Worm (Caenorhabditis elegans) whole organism, L2 larva: ENCODE data around the gene tlk-1.

ENCODE experiments used
- F13H6.1 ChIP-seq: sonication (generic microtip); optimal IDR thresholded peaks from 2 replicates; lab custom pipeline; 2016; ENCODE audit warnings: missing genetic modification characterization, missing compliant biosample characterization
- aly-2 ChIP-seq: fragments of 150-350 bp; optimal IDR thresholded peaks from 2 replicates; lab custom pipeline; 2014; ENCODE audit warnings: missing biosample characterization, missing genetic modification characterization
- ama-1 ChIP-seq: fragments of 150-350 bp; optimal IDR thresholded peaks from 2 replicates; lab custom pipeline; 2018; ENCODE audit warnings: inconsistent platforms
- dmd-4 ChIP-seq: sonication (generic microtip); optimal IDR thresholded peaks from 2 replicates; lab custom pipeline; 2017; ENCODE audit warnings: missing biosample characterization, missing genetic modification characterization
- egl-27 ChIP-seq: sonication (generic microtip); optimal IDR thresholded peaks from 3 replicates; lab custom pipeline; 2017; ENCODE audit warnings: missing biosample characterization, missing genetic modification reagents, missing genetic modification characterization
- elt-1 ChIP-seq: fragments of 150-350 bp; optimal IDR thresholded peaks from 2 replicates; lab custom pipeline; 2014; ENCODE audit warnings: missing biosample characterization, missing genetic modification characterization
- fos-1 ChIP-seq: fragments of 150-350 bp; optimal IDR thresholded peaks from 2 replicates; lab custom pipeline; 2014; ENCODE audit warnings: missing biosample characterization, missing genetic modification characterization
- nhr-10 ChIP-seq: sonication (generic microtip); optimal IDR thresholded peaks from 2 replicates; lab custom pipeline; 2017; ENCODE audit warnings: missing biosample characterization, missing genetic modification characterization
- nhr-11 ChIP-seq: fragments of 150-350 bp; optimal IDR thresholded peaks from 2 replicates; lab custom pipeline; 2014; ENCODE audit warnings: missing biosample characterization, missing genetic modification characterization
- nhr-77 ChIP-seq: fragments of 150-350 bp; optimal IDR thresholded peaks from 2 replicates; lab custom pipeline; 2014; ENCODE audit warnings: missing biosample characterization, missing genetic modification characterization
- snpc-4 ChIP-seq: fragments of 150-350 bp; optimal IDR thresholded peaks from 2 replicates; lab custom pipeline; 2014; ENCODE audit warnings: missing biosample characterization, missing genetic modification characterization
- unc-62 ChIP-seq: fragments of 150-350 bp; optimal IDR thresholded peaks from 2 replicates; lab custom pipeline; 2014; ENCODE audit warnings: missing biosample characterization, missing genetic modification reagents, missing genetic modification characterization
- zag-1 ChIP-seq: fragments of 150-350 bp; optimal IDR thresholded peaks from 2 replicates; lab custom pipeline; 2014; ENCODE audit warnings: missing biosample characterization, missing genetic modification characterization
- ztf-4 ChIP-seq: fragments of 150-350 bp; optimal IDR thresholded peaks from 2 replicates; lab custom pipeline; 2014; ENCODE audit warnings: missing biosample characterization, missing genetic modification characterization

DNA sequence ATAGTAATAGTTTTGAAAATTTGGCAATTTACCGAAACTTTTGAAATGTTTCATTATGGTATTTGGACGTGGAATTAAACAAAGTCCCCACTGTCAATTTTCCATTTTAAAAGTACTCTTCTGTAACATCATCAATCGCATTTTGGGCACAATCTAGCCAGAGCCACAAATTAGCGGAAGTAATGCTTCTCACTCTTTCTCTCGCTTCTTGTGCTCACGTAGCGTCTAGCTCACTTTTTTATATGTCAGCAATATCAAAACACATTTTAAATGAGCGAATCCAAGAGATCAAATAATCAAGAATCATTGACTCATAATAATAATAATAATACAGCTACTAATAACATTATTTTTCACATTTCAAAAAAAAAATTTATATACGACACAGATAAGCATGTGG is 35.7 kb upstream of the tlk-1 start:
- TF ChIP-seq nhr-77 (tag; lab: Kevin White, UChicago) (no peak), egl-27 (tag; lab: Kevin White, UChicago) (no peak), fos-1 (no peak), ama-1 (lab: Kevin White, UChicago) (no peak), elt-1 (tag; lab: Kevin White, UChicago) (no peak), nhr-11 (tag; lab: Kevin White, UChicago) (no peak), aly-2 (tag; lab: Kevin White, UChicago) (no peak), nhr-10 (no peak), unc-62 (GFP tag; lab: Kevin White, UChicago) (no peak), F13H6.1 (tag; lab: Kevin White, UChicago) (no peak), dmd-4 (tag; lab: Kevin White, UChicago) (no peak), zag-1 (no peak), ztf-4 (tag; lab: Kevin White, UChicago) (no peak), snpc-4 (tag; lab: Kevin White, UChicago) (no peak)
